Fruit fly (Drosophila melanogaster) whole organism, prepupa: ENCODE measurements around the gene Rtnl2.

Source experiments
- CG3919 ChIP-seq: fragments of 200-800 bp; sonication (Bioruptor generic); optimal IDR thresholded peaks from 3 replicates; lab custom pipeline; 2016; ENCODE audit warnings: missing biosample characterization, missing genetic modification characterization
- CG6276 ChIP-seq: fragments of 200-800 bp; sonication (Bioruptor generic); optimal IDR thresholded peaks from 2 replicates; lab custom pipeline; 2017; ENCODE audit warnings: missing biosample characterization, mild to moderate bottlenecking, missing genetic modification characterization
- Eip75B ChIP-seq: fragments of 200-800 bp; sonication (Bioruptor generic); optimal IDR thresholded peaks from 3 replicates; lab custom pipeline; 2016; ENCODE audit warnings: missing biosample characterization, missing genetic modification characterization
- Ets21C ChIP-seq: fragments of 200-800 bp; sonication (Bioruptor generic); optimal IDR thresholded peaks from 3 replicates; lab custom pipeline; 2016; ENCODE audit warnings: missing biosample characterization, missing genetic modification characterization
- Ets96B ChIP-seq: fragments of 200-800 bp; optimal IDR thresholded peaks from 2 replicates; lab custom pipeline; 2019; ENCODE audit warnings: missing biosample characterization, mild to moderate bottlenecking, missing genetic modification characterization, moderate library complexity
- OdsH ChIP-seq: fragments of 200-800 bp; sonication (Bioruptor generic); optimal IDR thresholded peaks from 3 replicates; lab custom pipeline; 2016; ENCODE audit warnings: missing biosample characterization, missing genetic modification characterization
- Sox14 ChIP-seq: fragments of 200-800 bp; sonication (Bioruptor generic); optimal IDR thresholded peaks from 3 replicates; lab custom pipeline; 2016; ENCODE audit warnings: missing biosample characterization, missing genetic modification characterization
- cyc ChIP-seq: fragments of 200-800 bp; sonication (Bioruptor generic); optimal IDR thresholded peaks from 3 replicates; lab custom pipeline; 2016; ENCODE audit warnings: missing biosample characterization, missing genetic modification characterization
- fd85E ChIP-seq: fragments of 200-800 bp; sonication (Bioruptor generic); optimal IDR thresholded peaks from 3 replicates; lab custom pipeline; 2016; ENCODE audit warnings: missing biosample characterization, missing genetic modification characterization

DNA sequence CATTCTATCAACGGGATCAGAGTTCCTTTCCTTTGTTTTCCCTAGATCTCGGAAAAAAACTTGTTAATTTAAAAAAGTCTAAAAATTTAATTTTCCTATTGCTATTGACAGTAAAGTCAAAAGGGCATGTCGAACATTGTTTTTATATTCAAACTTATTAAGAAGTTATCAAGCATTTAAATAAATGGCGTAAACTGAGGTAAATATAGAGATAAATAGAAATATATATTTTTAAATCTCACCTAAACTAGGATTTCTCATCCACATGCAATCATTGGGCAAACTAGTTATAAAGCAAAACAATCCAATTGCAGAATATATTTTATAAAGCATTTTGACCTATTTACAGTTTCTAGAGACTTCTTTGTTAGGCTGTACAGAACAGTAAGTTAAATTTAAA, 10.7 kb downstream of the Rtnl2 start, which contains the start of gene Ubc84D:
- TF ChIP-seq Eip75B (GFP tag; lab: Kevin White, UChicago) (no peak), cyc (GFP tag; lab: Kevin White, UChicago) (no peak), CG6276 (GFP tag; lab: Kevin White, UChicago) (no peak), Sox14 (GFP tag; lab: Kevin White, UChicago) (no peak), Ets21C (GFP tag; lab: Kevin White, UChicago) (no peak), fd85E (no peak), OdsH (GFP tag; lab: Kevin White, UChicago) (no peak), Ets96B (tag; lab: Kevin White, UChicago) (no peak), CG3919 (GFP tag; lab: Kevin White, UChicago) (no peak)
